Fruit fly (Drosophila melanogaster) whole organism, embryonic: Measurements from ENCODE around the gene CG13403.

Source experiments
- CG10274 ChIP-seq: fragments of 200-800 bp; sonication (Bioruptor generic); optimal IDR thresholded peaks from 3 replicates; lab custom pipeline; 2017; ENCODE audit warnings: missing biosample characterization, mild to moderate bottlenecking, missing genetic modification characterization
- CG10654 ChIP-seq: fragments of 200-800 bp; sonication (Bioruptor generic); optimal IDR thresholded peaks from 2 replicates; lab custom pipeline; 2016; ENCODE audit warnings: missing biosample characterization, missing genetic modification characterization
- CG11093 ChIP-seq: fragments of 200-800 bp; sonication (Bioruptor generic); IDR thresholded peaks from 3 replicates; pipeline ENCODE4 v1.3.6; 2022; ENCODE audit warnings: missing biosample characterization, missing genetic modification characterization
- CG11398 ChIP-seq: fragments of 200-800 bp; sonication (Bioruptor generic); optimal IDR thresholded peaks from 2 replicates; lab custom pipeline; 2016; ENCODE audit warnings: missing biosample characterization, missing genetic modification characterization
- CG11504 ChIP-seq: fragments of 200-800 bp; sonication (Bioruptor generic); optimal IDR thresholded peaks from 3 replicates; lab custom pipeline; 2019; ENCODE audit warnings: missing biosample characterization, mild to moderate bottlenecking, missing genetic modification characterization, moderate library complexity
- CG11560 ChIP-seq: fragments of 200-800 bp; sonication (Bioruptor generic); IDR thresholded peaks from 3 replicates; pipeline ENCODE4 v1.3.6; 2022; ENCODE audit warnings: missing biosample characterization, missing genetic modification characterization
- CG12942 ChIP-seq: fragments of 200-800 bp; sonication (Bioruptor generic); optimal IDR thresholded peaks from 3 replicates; lab custom pipeline; 2016; ENCODE audit warnings: missing biosample characterization, missing genetic modification characterization
- CG13296 ChIP-seq: fragments of 200-800 bp; sonication (Bioruptor generic); optimal IDR thresholded peaks from 3 replicates; lab custom pipeline; 2018; ENCODE audit warnings: missing biosample characterization, mild to moderate bottlenecking, missing genetic modification characterization
- CG14014 ChIP-seq: fragments of 200-800 bp; sonication (Bioruptor generic); IDR thresholded peaks from 2 replicates; pipeline ENCODE4 v1.3.6; 2022; ENCODE audit warnings: missing biosample characterization, missing genetic modification characterization
- CG16779 ChIP-seq: fragments of 200-800 bp; sonication (Bioruptor generic); IDR thresholded peaks from 2 replicates; pipeline ENCODE4 v1.3.6; 2022; ENCODE audit warnings: missing biosample characterization, missing genetic modification characterization
- CG17568 ChIP-seq: fragments of 200-800 bp; sonication (Bioruptor generic); optimal IDR thresholded peaks from 2 replicates; lab custom pipeline; 2018; ENCODE audit warnings: missing biosample characterization, mild to moderate bottlenecking, missing genetic modification characterization, moderate library complexity
- CG2120 ChIP-seq: fragments of 200-800 bp; sonication (Bioruptor generic); optimal IDR thresholded peaks from 3 replicates; lab custom pipeline; 2016; ENCODE audit warnings: missing biosample characterization, missing genetic modification characterization
- CG2678 ChIP-seq: fragments of 200-800 bp; sonication (Bioruptor generic); optimal IDR thresholded peaks from 3 replicates; lab custom pipeline; 2019; ENCODE audit warnings: missing biosample characterization, mild to moderate bottlenecking, missing genetic modification characterization, moderate library complexity
- CG30403 ChIP-seq: fragments of 200-800 bp; sonication (Bioruptor generic); optimal IDR thresholded peaks from 3 replicates; lab custom pipeline; 2016; ENCODE audit warnings: missing biosample characterization, missing genetic modification characterization
- CG31388 ChIP-seq: fragments of 200-800 bp; sonication (Bioruptor generic); optimal IDR thresholded peaks from 2 replicates; lab custom pipeline; 2016; ENCODE audit warnings: missing biosample characterization, missing genetic modification characterization
- CG3281 ChIP-seq: fragments of 200-800 bp; sonication (Bioruptor generic); optimal IDR thresholded peaks from 3 replicates; lab custom pipeline; 2017; ENCODE audit warnings: missing biosample characterization, mild to moderate bottlenecking, missing genetic modification characterization
- CG3726 ChIP-seq: fragments of 200-800 bp; sonication (Bioruptor generic); IDR thresholded peaks from 3 replicates; pipeline ENCODE4, ENCODE4 v1.3.6; 2022; ENCODE audit warnings: missing biosample characterization, missing genetic modification characterization
- CG7839 ChIP-seq: fragments of 200-800 bp; sonication (Bioruptor generic); optimal IDR thresholded peaks from 3 replicates; lab custom pipeline; 2018; ENCODE audit warnings: missing biosample characterization, mild to moderate bottlenecking, missing genetic modification characterization, moderate library complexity
- D19A ChIP-seq: fragments of 200-800 bp; optimal IDR thresholded peaks from 3 replicates; lab custom pipeline; 2019; ENCODE audit warnings: missing biosample characterization, mild to moderate bottlenecking, missing genetic modification characterization, moderate library complexity
- Drgx ChIP-seq: fragments of 200-800 bp; sonication (Bioruptor generic); IDR thresholded peaks from 2 replicates; pipeline ENCODE4 v1.3.6; 2022; ENCODE audit warnings: missing biosample characterization, missing genetic modification characterization
- Ets65A ChIP-seq: fragments of 200-800 bp; sonication (Bioruptor generic); peaks from one replicate; lab custom pipeline; 2016; ENCODE audit warnings: missing biosample characterization, missing genetic modification characterization
- Fer1 ChIP-seq: fragments of 200-800 bp; sonication (Bioruptor generic); optimal IDR thresholded peaks from 2 replicates; lab custom pipeline; 2017; ENCODE audit warnings: missing biosample characterization, mild to moderate bottlenecking, missing genetic modification characterization
- Gsc ChIP-seq: fragments of 200-800 bp; sonication (Bioruptor generic); IDR thresholded peaks from 2 replicates; pipeline ENCODE4 v1.3.6; 2022; ENCODE audit warnings: missing biosample characterization, missing genetic modification characterization
- HLH54F ChIP-seq: fragments of 200-800 bp; sonication (Bioruptor generic); optimal IDR thresholded peaks from 3 replicates; lab custom pipeline; 2016; ENCODE audit warnings: missing biosample characterization, missing genetic modification characterization
- Hr51 ChIP-seq, 2 experiments: fragments of 200-800 bp; sonication (Bioruptor generic); optimal IDR thresholded peaks; 2 replicates in 1 of 2; 3 replicates in 1 of 2; lab custom pipeline; 2016 to 2018; ENCODE audit warnings: missing biosample characterization in 2 of 2, missing genetic modification characterization in 2 of 2, mild to moderate bottlenecking in 1 of 2, moderate library complexity in 1 of 2
- Med ChIP-seq: fragments of 200-800 bp; sonication (Bioruptor generic); peaks from one replicate; lab custom pipeline; 2016; ENCODE audit warnings: missing biosample characterization, missing genetic modification characterization, mild to moderate bottlenecking, inconsistent platforms, moderate library complexity
- NfI ChIP-seq: fragments of 200-800 bp; sonication (Bioruptor generic); optimal IDR thresholded peaks from 3 replicates; lab custom pipeline; 2018; ENCODE audit warnings: missing biosample characterization, mild to moderate bottlenecking, missing genetic modification characterization, moderate library complexity
- Oli ChIP-seq: fragments of 200-800 bp; sonication (Bioruptor generic); optimal IDR thresholded peaks from 2 replicates; lab custom pipeline; 2018; ENCODE audit warnings: missing biosample characterization, mild to moderate bottlenecking, missing genetic modification characterization, moderate library complexity
- Rfx ChIP-seq: fragments of 200-800 bp; sonication (Bioruptor generic); IDR thresholded peaks from 2 replicates; pipeline ENCODE4 v1.3.6; 2022; ENCODE audit warnings: missing biosample characterization, missing genetic modification characterization
- Sox102F ChIP-seq: fragments of 200-800 bp; sonication (Bioruptor generic); optimal IDR thresholded peaks from 2 replicates; lab custom pipeline; 2018; ENCODE audit warnings: missing biosample characterization, mild to moderate bottlenecking, missing genetic modification characterization, moderate library complexity
- Spps ChIP-seq: fragments of 200-800 bp; sonication (Bioruptor generic); optimal IDR thresholded peaks from 2 replicates; lab custom pipeline; 2018; ENCODE audit warnings: missing biosample characterization, mild to moderate bottlenecking, missing genetic modification characterization
- Sry-δ ChIP-seq: fragments of 200-800 bp; sonication (Bioruptor generic); optimal IDR thresholded peaks from 2 replicates; lab custom pipeline; 2016; ENCODE audit warnings: missing biosample characterization, missing genetic modification characterization
- Taf1 ChIP-seq: fragments of 200-800 bp; sonication (Bioruptor generic); IDR thresholded peaks from 2 replicates; pipeline ENCODE4 v1.3.6; 2022; ENCODE audit warnings: missing biosample characterization, missing genetic modification characterization
- bbx ChIP-seq: fragments of 200-800 bp; sonication (Bioruptor generic); IDR thresholded peaks from 2 replicates; pipeline ENCODE4 v1.3.6; 2022; ENCODE audit warnings: missing biosample characterization, missing genetic modification characterization; ENCODE audit not compliant: partially characterized antibody
- gem ChIP-seq: fragments of 200-800 bp; sonication (Bioruptor generic); optimal IDR thresholded peaks from 2 replicates; lab custom pipeline; 2019; ENCODE audit warnings: missing biosample characterization, mild to moderate bottlenecking, missing genetic modification characterization, moderate library complexity
- grau ChIP-seq: fragments of 200-800 bp; optimal IDR thresholded peaks from 3 replicates; lab custom pipeline; 2019; ENCODE audit warnings: missing biosample characterization, mild to moderate bottlenecking, missing genetic modification characterization, moderate library complexity
- lab ChIP-seq: fragments of 200-800 bp; sonication (Bioruptor generic); optimal IDR thresholded peaks from 3 replicates; lab custom pipeline; 2017; ENCODE audit warnings: missing biosample characterization, missing genetic modification characterization, mild to moderate bottlenecking, moderate library complexity, missing genetic modification reagents
- lmd ChIP-seq: fragments of 200-800 bp; sonication (Bioruptor generic); IDR thresholded peaks from 2 replicates; pipeline ENCODE4 v1.3.6; 2022; ENCODE audit warnings: missing biosample characterization, missing genetic modification characterization
- luna ChIP-seq: fragments of 200-800 bp; sonication (Bioruptor generic); optimal IDR thresholded peaks from 2 replicates; lab custom pipeline; 2016; ENCODE audit warnings: missing biosample characterization, missing genetic modification characterization
- nerfin-1 ChIP-seq: fragments of 200-800 bp; sonication (Bioruptor generic); optimal IDR thresholded peaks from 3 replicates; lab custom pipeline; 2019; ENCODE audit warnings: missing biosample characterization, mild to moderate bottlenecking, missing genetic modification characterization, moderate library complexity
- nmo ChIP-seq: fragments of 200-800 bp; sonication (Bioruptor generic); optimal IDR thresholded peaks from 2 replicates; lab custom pipeline; 2018; ENCODE audit warnings: missing biosample characterization, mild to moderate bottlenecking, missing genetic modification characterization, moderate library complexity
- nom ChIP-seq: fragments of 200-800 bp; sonication (Bioruptor generic); optimal IDR thresholded peaks from 2 replicates; lab custom pipeline; 2017; ENCODE audit warnings: missing biosample characterization, missing genetic modification characterization, mild to moderate bottlenecking, moderate library complexity, missing genetic modification reagents
- prd ChIP-seq, 3 experiments: fragments of >200 bp in 2 of 3; fragments of 200-800 bp in 1 of 3; sonication (Bioruptor generic) in 1 of 3; optimal IDR thresholded peaks in 2 of 3; IDR thresholded peaks in 1 of 3; 2 replicates in 2 of 3; 3 replicates in 1 of 3; pipeline versions ENCODE4 v1.3.6 to Lab custom; 2017 to 2022; ENCODE audit warnings: missing biosample characterization in 1 of 3, missing genetic modification characterization in 1 of 3
- repo ChIP-seq: fragments of 200-800 bp; sonication (Bioruptor generic); optimal IDR thresholded peaks from 2 replicates; lab custom pipeline; 2016; ENCODE audit warnings: missing biosample characterization, missing genetic modification characterization
- row ChIP-seq: fragments of 200-800 bp; sonication (Bioruptor generic); IDR thresholded peaks from 3 replicates; pipeline ENCODE4 v1.3.6; 2022; ENCODE audit warnings: missing biosample characterization, missing genetic modification characterization
- scrt ChIP-seq: fragments of 200-800 bp; sonication (Bioruptor generic); optimal IDR thresholded peaks from 2 replicates; lab custom pipeline; 2018; ENCODE audit warnings: missing biosample characterization, mild to moderate bottlenecking, missing genetic modification characterization, moderate library complexity
- sd ChIP-seq: fragments of 200-800 bp; sonication (Bioruptor generic); optimal IDR thresholded peaks from 3 replicates; lab custom pipeline; 2018; ENCODE audit warnings: missing biosample characterization, mild to moderate bottlenecking, missing genetic modification characterization, moderate library complexity
- stc ChIP-seq: fragments of 200-800 bp; sonication (Bioruptor generic); IDR thresholded peaks from 2 replicates; pipeline ENCODE4 v1.3.6; 2022; ENCODE audit warnings: missing biosample characterization, missing genetic modification characterization

CG13403 gene

dm6 chrX:14216844-14217243 lies 25.0 kb upstream of the CG13403 start:
- no peak for TF ChIP-seq CG10274 (GFP tag; lab: Kevin White, UChicago)
- TF ChIP-seq CG2678 (tag; lab: Kevin White, UChicago) = peak; percentile 18
- peak in 1 of 2 experiments; percentile 15 for TF ChIP-seq Hr51 (GFP tag; optimal IDR thresholded peaks at IDR 0.05; lab: Kevin White, UChicago)
- peak; percentile 2 for TF ChIP-seq CG7839 (tag; lab: Kevin White, UChicago)
- no peak for TF ChIP-seq CG3726 (GFP tag; lab: Robert Waterston, UW)
- peak; percentile 12 for TF ChIP-seq Sox102F (GFP tag; lab: Kevin White, UChicago)
- peak; percentile 16 for TF ChIP-seq Med (GFP tag; lab: Kevin White, UChicago)
- TF ChIP-seq gem = peak; percentile 42
- TF ChIP-seq CG11504 (tag; lab: Kevin White, UChicago) = peak; percentile 23
- TF ChIP-seq CG16779 (GFP tag; lab: Robert Waterston, UW) = no peak
- 0 out of 2 replicates have a peak, but pooled peaks have one; percentile 21 for TF ChIP-seq CG14014 (GFP tag; lab: Robert Waterston, UW)
- peak; percentile 1 for TF ChIP-seq lab (GFP tag; lab: Kevin White, UChicago)
- peak; percentile 8 for TF ChIP-seq CG30403 (GFP tag; lab: Kevin White, UChicago)

DNA sequence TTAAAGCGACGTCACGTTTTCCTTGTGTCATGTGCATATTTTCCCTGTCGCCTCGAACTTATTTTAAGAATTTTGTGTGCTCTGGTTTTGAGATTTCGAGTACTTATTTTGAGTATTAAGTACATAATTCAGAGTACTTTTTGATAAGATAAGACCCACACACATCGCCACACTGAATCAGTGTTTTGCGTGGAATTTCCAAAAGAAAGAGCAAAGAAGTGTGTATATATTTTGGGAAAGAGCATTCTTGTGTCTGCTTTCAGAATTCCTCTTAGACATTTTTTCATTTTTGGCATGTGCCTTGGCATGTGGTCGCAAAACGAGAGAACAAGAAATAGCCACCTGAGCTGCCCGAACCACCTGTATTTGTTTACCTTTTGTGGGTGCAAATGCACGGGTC lies 24.0 kb upstream of the CG13403 start:
- TF ChIP-seq prd (optimal IDR thresholded peaks at IDR 0.05; lab: Kevin White, UChicago) = no peak
- 0 out of 3 replicates have a peak, but pooled peaks have one; percentile 5 for TF ChIP-seq prd (GFP tag; IDR thresholded peaks at IDR 0.05; lab: Robert Waterston, UW)
- TF ChIP-seq nom = no peak
- no peak for TF ChIP-seq Oli
- peak; percentile 14 for TF ChIP-seq CG2678 (tag; lab: Kevin White, UChicago)
- TF ChIP-seq Gsc (GFP tag; lab: Robert Waterston, UW) = no peak
- TF ChIP-seq CG10654 (GFP tag; lab: Kevin White, UChicago) = no peak
- peak; percentile 55; the same call in 1 of the 2 replicates for TF ChIP-seq Drgx (GFP tag; lab: Robert Waterston, UW)
- no peak for TF ChIP-seq HLH54F (GFP tag; lab: Kevin White, UChicago)
- no peak for TF ChIP-seq nerfin-1
- TF ChIP-seq CG17568 (GFP tag; lab: Kevin White, UChicago) = no peak
- peak; percentile 73 for TF ChIP-seq sd (tag; lab: Kevin White, UChicago)
- TF ChIP-seq repo = no peak
- TF ChIP-seq CG7839 (tag; lab: Kevin White, UChicago) = peak; percentile 12
- TF ChIP-seq bbx (GFP tag; lab: Robert Waterston, UW) = no peak
- no peak for TF ChIP-seq luna (GFP tag; lab: Kevin White, UChicago)
- no peak for TF ChIP-seq CG31388
- no peak for TF ChIP-seq scrt (GFP tag; lab: Kevin White, UChicago)
- TF ChIP-seq D19A (tag; lab: Kevin White, UChicago) = peak; percentile 95
- peak; percentile 63 for TF ChIP-seq Med (GFP tag; lab: Kevin White, UChicago)
- TF ChIP-seq CG12942 (GFP tag; lab: Kevin White, UChicago) = no peak
- no peak for TF ChIP-seq Sry-δ
- no peak for TF ChIP-seq CG13296 (GFP tag; lab: Kevin White, UChicago)
- peak; percentile 32; the same call in 1 of the 3 replicates for TF ChIP-seq row (GFP tag; lab: Robert Waterston, UW)
- 0 out of 2 replicates have a peak, but pooled peaks have one; percentile 17 for TF ChIP-seq Rfx (GFP tag; lab: Robert Waterston, UW)
- TF ChIP-seq Fer1 (GFP tag; lab: Kevin White, UChicago) = no peak
- no peak for TF ChIP-seq nmo (GFP tag; lab: Kevin White, UChicago)
- no peak for TF ChIP-seq CG11560 (tag; lab: Robert Waterston, UW)
- peak; percentile 39 for TF ChIP-seq CG3281 (GFP tag; lab: Kevin White, UChicago)
- no peak for TF ChIP-seq lmd (GFP tag; lab: Robert Waterston, UW)
- TF ChIP-seq CG2120 (GFP tag; lab: Kevin White, UChicago) = no peak
- no peak for TF ChIP-seq CG11398 (GFP tag; lab: Kevin White, UChicago)
- no peak for TF ChIP-seq Spps (tag; lab: Kevin White, UChicago)
- TF ChIP-seq NfI = peak; percentile 16
- no peak for TF ChIP-seq CG11093
- TF ChIP-seq grau (tag; lab: Kevin White, UChicago) = peak; percentile 10
- no peak for TF ChIP-seq stc (GFP tag; lab: Robert Waterston, UW)
- TF ChIP-seq Taf1 (GFP tag; lab: Robert Waterston, UW) = no peak
- peak; percentile 63 for TF ChIP-seq Ets65A
